Worm (Caenorhabditis elegans) whole organism, L4 larva: ENCODE data around the gene C56A3.4.
A peak's percentile ranks its signal among the peaks of the same experiment; 100 is the strongest.

Experiments
- F10B5.3 ChIP-seq: sonication (generic microtip); optimal IDR thresholded peaks from 2 replicates; lab custom pipeline; 2016; ENCODE audit warnings: mild to moderate bottlenecking, missing genetic modification characterization, missing compliant biosample characterization
- F44E2.7 ChIP-seq: fragments of 200-800 bp; sonication (Bioruptor generic); IDR thresholded peaks from 2 replicates; pipeline ENCODE4 v2.1.2; 2022; ENCODE audit warnings: missing genetic modification characterization, missing compliant biosample characterization
- F49E8.2 ChIP-seq: sonication (generic microtip); optimal IDR thresholded peaks from 2 replicates; lab custom pipeline; 2016; ENCODE audit warnings: missing compliant biosample characterization, mild to moderate bottlenecking, missing genetic modification characterization, borderline replicate concordance
- R02D3.7 ChIP-seq: fragments of 150-350 bp; sonication (generic microtip); optimal IDR thresholded peaks from 3 replicates; lab custom pipeline; 2014; ENCODE audit warnings: missing biosample characterization, missing genetic modification characterization
- T26A8.4 ChIP-seq: fragments of 200-800 bp; sonication (Bioruptor generic); IDR thresholded peaks from 2 replicates; pipeline ENCODE4 v1.3.6; 2022; ENCODE audit warnings: missing genetic modification characterization, missing compliant biosample characterization
- Y48G9A.11 ChIP-seq: fragments of 200-800 bp; sonication (Bioruptor generic); IDR thresholded peaks from 2 replicates; pipeline ENCODE4 v1.3.6; 2022; ENCODE audit warnings: missing genetic modification reagents, missing genetic modification characterization, missing compliant biosample characterization
- Y5F2A.4 ChIP-seq: fragments of 200-800 bp; sonication (Bioruptor generic); optimal IDR thresholded peaks from 2 replicates; lab custom pipeline; 2018; ENCODE audit warnings: mild to moderate bottlenecking, missing genetic modification characterization, missing compliant biosample characterization
- aha-1 ChIP-seq: fragments of 150-350 bp; peaks from one replicate; lab custom pipeline; 2014; ENCODE audit warnings: missing biosample characterization, missing genetic modification characterization
- aly-2 ChIP-seq: sonication (generic microtip); optimal IDR thresholded peaks from 2 replicates; lab custom pipeline; 2018; ENCODE audit warnings: missing biosample characterization, missing genetic modification characterization
- ama-1 ChIP-seq: fragments of 150-350 bp; optimal IDR thresholded peaks from 2 replicates; lab custom pipeline; 2014; ENCODE audit warnings: inconsistent platforms, mixed read lengths
- ceh-20 ChIP-seq: fragments of 200-800 bp; sonication (Bioruptor generic); IDR thresholded peaks from 2 replicates; pipeline ENCODE4 v1.3.6; 2022; ENCODE audit warnings: missing genetic modification reagents, missing genetic modification characterization, missing compliant biosample characterization
- ceh-44 ChIP-seq: fragments of 200-800 bp; sonication (Bioruptor generic); IDR thresholded peaks from 2 replicates; pipeline ENCODE4 v1.3.6; 2022; ENCODE audit warnings: missing genetic modification reagents, missing genetic modification characterization, missing compliant biosample characterization
- ceh-62 ChIP-seq: sonication (generic microtip); optimal IDR thresholded peaks from 2 replicates; lab custom pipeline; 2017; ENCODE audit warnings: missing biosample characterization, missing genetic modification characterization
- ces-1 ChIP-seq: fragments of 150-350 bp; sonication (generic microtip); optimal IDR thresholded peaks from 4 replicates; lab custom pipeline; 2014; ENCODE audit warnings: missing biosample characterization, missing genetic modification reagents, missing genetic modification characterization
- cey-2 ChIP-seq: sonication (generic microtip); optimal IDR thresholded peaks from 3 replicates; lab custom pipeline; 2017; ENCODE audit warnings: missing genetic modification characterization, mild to moderate bottlenecking, missing compliant biosample characterization, antibody characterized with exemption, borderline replicate concordance; ENCODE audit not compliant: insufficient read depth
- dmd-6 ChIP-seq: fragments of 200-800 bp; sonication (Bioruptor generic); IDR thresholded peaks from 2 replicates; pipeline ENCODE4 v1.3.6; 2022; ENCODE audit warnings: missing genetic modification reagents, missing genetic modification characterization, missing compliant biosample characterization
- dmd-8 ChIP-seq: fragments of 200-800 bp; sonication (Bioruptor generic); IDR thresholded peaks from 2 replicates; pipeline ENCODE4 v1.3.6; 2022; ENCODE audit warnings: missing genetic modification characterization, missing compliant biosample characterization
- dmd-9 ChIP-seq: fragments of 200-800 bp; sonication (Bioruptor generic); IDR thresholded peaks from 2 replicates; pipeline ENCODE4 v1.3.6; 2022; ENCODE audit warnings: missing genetic modification reagents, missing genetic modification characterization, missing compliant biosample characterization
- dpl-1 ChIP-seq: fragments of 150-350 bp; optimal IDR thresholded peaks from 2 replicates; lab custom pipeline; 2014; ENCODE audit warnings: missing biosample characterization, missing genetic modification reagents, missing genetic modification characterization
- dve-1 ChIP-seq: sonication (generic microtip); optimal IDR thresholded peaks from 2 replicates; lab custom pipeline; 2017; ENCODE audit warnings: antibody characterized with exemption, mild to moderate bottlenecking, missing genetic modification characterization, missing compliant biosample characterization; ENCODE audit not compliant: insufficient read depth
- egl-27 ChIP-seq: sonication (generic microtip); optimal IDR thresholded peaks from 3 replicates; lab custom pipeline; 2017; ENCODE audit warnings: missing biosample characterization, missing genetic modification reagents, missing genetic modification characterization
- lin-1 ChIP-seq: fragments of 200-800 bp; sonication (Bioruptor generic); IDR thresholded peaks from 2 replicates; pipeline ENCODE4 v1.3.6; 2022; ENCODE audit warnings: missing genetic modification reagents, missing genetic modification characterization, missing compliant biosample characterization
- lin-13 ChIP-seq: fragments of 150-350 bp; optimal IDR thresholded peaks from 2 replicates; lab custom pipeline; 2014; ENCODE audit warnings: missing biosample characterization, missing genetic modification reagents, missing genetic modification characterization
- lin-29 ChIP-seq: fragments of 200-800 bp; sonication (Bioruptor generic); IDR thresholded peaks from 2 replicates; pipeline ENCODE4 v1.3.6; 2022; ENCODE audit warnings: missing genetic modification reagents, missing genetic modification characterization, missing compliant biosample characterization
- lin-39 ChIP-seq: fragments of 150-350 bp; optimal IDR thresholded peaks from 2 replicates; lab custom pipeline; 2014; ENCODE audit warnings: missing biosample characterization, missing genetic modification reagents, missing genetic modification characterization
- lir-3 ChIP-seq: sonication (generic microtip); optimal IDR thresholded peaks from 2 replicates; lab custom pipeline; 2016; ENCODE audit warnings: mild to moderate bottlenecking, missing genetic modification characterization, missing compliant biosample characterization
- lsy-2 ChIP-seq, 2 experiments: fragments of 150-350 bp in 1 of 2; sonication (generic microtip) in 1 of 2; optimal IDR thresholded peaks; 2 replicates each; lab custom pipeline; 2014 to 2017; ENCODE audit warnings: missing biosample characterization in 2 of 2, missing genetic modification characterization in 2 of 2
- mes-2 ChIP-seq: sonication (generic microtip); optimal IDR thresholded peaks from 2 replicates; lab custom pipeline; 2016; ENCODE audit warnings: missing genotype, mild to moderate bottlenecking, missing genetic modification characterization, missing compliant biosample characterization; ENCODE audit not compliant: poor library complexity, severe bottlenecking
- mxl-2 ChIP-seq: fragments of 200-800 bp; sonication (Bioruptor generic); conservative IDR thresholded peaks from 2 replicates; pipeline ENCODE4 v1.3.6; 2022; ENCODE audit warnings: missing genetic modification reagents, missing genetic modification characterization, missing compliant biosample characterization
- mxl-3 ChIP-seq: fragments of 200-800 bp; sonication (Bioruptor generic); optimal IDR thresholded peaks from 2 replicates; lab custom pipeline; 2018; ENCODE audit warnings: mild to moderate bottlenecking, missing genetic modification characterization, missing compliant biosample characterization
- nhr-10 ChIP-seq: fragments of 150-350 bp; optimal IDR thresholded peaks from 2 replicates; lab custom pipeline; 2014; ENCODE audit warnings: missing biosample characterization, missing genetic modification characterization
- nhr-102 ChIP-seq: sonication (generic microtip); optimal IDR thresholded peaks from 2 replicates; lab custom pipeline; 2016; ENCODE audit warnings: mild to moderate bottlenecking, missing genetic modification characterization, moderate library complexity, missing compliant biosample characterization
- nhr-11 ChIP-seq: fragments of 150-350 bp; optimal IDR thresholded peaks from 2 replicates; lab custom pipeline; 2014; ENCODE audit warnings: missing biosample characterization, missing genetic modification characterization
- nhr-111 ChIP-seq: fragments of 200-800 bp; sonication (Bioruptor generic); optimal IDR thresholded peaks from 2 replicates; lab custom pipeline; 2018; ENCODE audit warnings: mild to moderate bottlenecking, missing genetic modification characterization, missing compliant biosample characterization
- nhr-237 ChIP-seq: sonication (generic microtip); optimal IDR thresholded peaks from 2 replicates; lab custom pipeline; 2017; ENCODE audit warnings: missing biosample characterization, missing genetic modification characterization
- nhr-41 ChIP-seq: fragments of 200-800 bp; sonication (Bioruptor generic); IDR thresholded peaks from 2 replicates; pipeline ENCODE4 v1.3.6; 2022; ENCODE audit warnings: missing genetic modification reagents, missing genetic modification characterization, missing compliant biosample characterization
- nhr-48 ChIP-seq: sonication (generic microtip); optimal IDR thresholded peaks from 2 replicates; lab custom pipeline; 2016; ENCODE audit warnings: mild to moderate bottlenecking, missing genetic modification characterization, missing compliant biosample characterization
- nhr-6 ChIP-seq: fragments of 150-350 bp; optimal IDR thresholded peaks from 2 replicates; lab custom pipeline; 2014; ENCODE audit warnings: missing biosample characterization, missing genetic modification characterization
- nhr-76 ChIP-seq: fragments of 150-350 bp; optimal IDR thresholded peaks from 2 replicates; lab custom pipeline; 2014; ENCODE audit warnings: missing biosample characterization, missing genetic modification characterization
- nhr-77 ChIP-seq: fragments of 150-350 bp; optimal IDR thresholded peaks from 2 replicates; lab custom pipeline; 2014; ENCODE audit warnings: missing biosample characterization, missing genetic modification characterization
- php-3 ChIP-seq: fragments of 200-800 bp; sonication (Bioruptor generic); IDR thresholded peaks from 2 replicates; pipeline ENCODE4 v1.3.6; 2022; ENCODE audit warnings: missing genetic modification reagents, missing genetic modification characterization, missing compliant biosample characterization
- rbr-2 ChIP-seq: sonication (generic microtip); optimal IDR thresholded peaks from 2 replicates; lab custom pipeline; 2016; ENCODE audit warnings: missing genotype, missing genetic modification characterization, missing compliant biosample characterization
- saeg-2 ChIP-seq: fragments of 200-800 bp; sonication (Bioruptor generic); IDR thresholded peaks from 2 replicates; pipeline ENCODE4 v1.3.6; 2022; ENCODE audit warnings: missing genetic modification reagents, missing genetic modification characterization, missing compliant biosample characterization
- sdz-12 ChIP-seq: fragments of 200-800 bp; sonication (Bioruptor generic); optimal IDR thresholded peaks from 2 replicates; lab custom pipeline; 2018; ENCODE audit warnings: mild to moderate bottlenecking, missing genetic modification characterization, missing compliant biosample characterization
- spr-1 ChIP-seq: sonication (generic microtip); optimal IDR thresholded peaks from 2 replicates; lab custom pipeline; 2016; ENCODE audit warnings: mild to moderate bottlenecking, missing genetic modification characterization, missing compliant biosample characterization
- spr-3 ChIP-seq: fragments of 200-800 bp; sonication (Bioruptor generic); optimal IDR thresholded peaks from 2 replicates; lab custom pipeline; 2018; ENCODE audit warnings: mild to moderate bottlenecking, missing genetic modification characterization, missing compliant biosample characterization
- tag-97 ChIP-seq: fragments of 200-800 bp; sonication (Bioruptor generic); IDR thresholded peaks from 2 replicates; pipeline ENCODE4 v1.3.6; 2022; ENCODE audit warnings: missing genetic modification characterization, missing compliant biosample characterization
- unc-130 ChIP-seq: sonication (generic microtip); optimal IDR thresholded peaks from 2 replicates; lab custom pipeline; 2016; ENCODE audit warnings: missing genetic modification reagents, missing genetic modification characterization, missing compliant biosample characterization
- unc-62 ChIP-seq, 3 experiments: fragments of 150-350 bp in 1 of 3; sonication (generic microtip); optimal IDR thresholded peaks in 2 of 3; peaks in 1 of 3; 1 replicate in 1 of 3; 2 replicates in 2 of 3; lab custom pipeline; 2014 to 2017; ENCODE audit warnings: missing biosample characterization in 3 of 3, missing genetic modification characterization in 3 of 3, missing genetic modification reagents in 3 of 3, missing genotype in 1 of 3
- zag-1 ChIP-seq: fragments of 150-350 bp; optimal IDR thresholded peaks from 2 replicates; lab custom pipeline; 2014; ENCODE audit warnings: missing biosample characterization, missing genetic modification characterization
- zip-2 ChIP-seq: fragments of 150-350 bp; optimal IDR thresholded peaks from 2 replicates; lab custom pipeline; 2014; ENCODE audit warnings: missing biosample characterization, missing genetic modification characterization

The C56A3.4 gene

DNA sequence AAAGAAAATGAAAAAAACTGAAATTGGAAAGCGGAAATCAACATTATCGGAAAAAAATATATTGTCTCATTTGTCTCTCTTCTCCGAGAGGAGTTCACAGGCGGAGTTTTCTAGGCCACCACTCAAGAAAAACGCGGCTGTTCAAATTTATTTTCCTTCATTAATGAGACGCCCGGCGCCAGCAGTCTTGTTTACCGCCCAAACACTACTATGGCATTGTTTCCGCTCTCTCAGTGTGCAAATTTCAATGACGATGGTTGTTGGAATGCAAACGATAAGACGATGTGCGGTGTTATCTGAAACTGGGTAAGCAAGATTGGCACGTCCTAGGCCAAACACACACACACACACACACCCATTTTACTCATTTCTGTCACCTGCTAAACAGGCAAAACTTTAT lies 5.2 kb upstream of the C56A3.4 start, which contains the start of gene cav-2 (continued):
- no peak for TF ChIP-seq php-3
- peak; percentile 54; the same call in 1 of the 2 replicates for TF ChIP-seq T26A8.4 (GFP tag; lab: Robert Waterston, UW)
- TF ChIP-seq spr-3 (GFP tag; lab: Kevin White, UChicago) = peak; percentile 54
- TF ChIP-seq mxl-2 (GFP tag; lab: Robert Waterston, UW) = no peak
- TF ChIP-seq lsy-2 (tag; optimal IDR thresholded peaks at IDR 0.05; lab: Kevin White, UChicago) = peak in 1 of 2 experiments; percentile 82
- TF ChIP-seq dmd-8 = no peak
- TF ChIP-seq sdz-12 (GFP tag; lab: Kevin White, UChicago) = no peak
- no peak for TF ChIP-seq nhr-10 (tag; lab: Kevin White, UChicago)
- TF ChIP-seq nhr-6 (tag; lab: Kevin White, UChicago) = peak; percentile 89
- no peak for TF ChIP-seq tag-97 (GFP tag; lab: Robert Waterston, UW)
- TF ChIP-seq nhr-11 = no peak
- TF ChIP-seq lin-13 (GFP tag; lab: Kevin White, UChicago) = no peak
- no peak for TF ChIP-seq aly-2
- TF ChIP-seq lin-39 (tag; lab: Kevin White, UChicago) = no peak
- 0 out of 2 replicates have a peak, but pooled peaks have one; percentile 36 for TF ChIP-seq saeg-2 (GFP tag; lab: Robert Waterston, UW)
- no peak for TF ChIP-seq zip-2 (tag; lab: Kevin White, UChicago)
- TF ChIP-seq nhr-76 = no peak
- peak; percentile 40 for TF ChIP-seq nhr-77
- no peak for TF ChIP-seq nhr-111 (GFP tag; lab: Kevin White, UChicago)
- TF ChIP-seq unc-62 (GFP tag; optimal IDR thresholded peaks at IDR 0.05 in 1 of 2; lab: Kevin White, UChicago) = no peak
- no peak for TF ChIP-seq unc-62 (tag; optimal IDR thresholded peaks at IDR 0.05; lab: Kevin White, UChicago)
- no peak for TF ChIP-seq ceh-62 (tag; lab: Kevin White, UChicago)
- TF ChIP-seq dve-1 (tag; lab: Kevin White, UChicago) = peak; percentile 79
- TF ChIP-seq R02D3.7 (tag; lab: Kevin White, UChicago) = no peak
- 0 out of 2 replicates have a peak, but pooled peaks have one; percentile 37 for TF ChIP-seq ceh-20 (GFP tag; lab: Robert Waterston, UW)
- TF ChIP-seq lin-1 (GFP tag; lab: Robert Waterston, UW) = peak; percentile 81
- TF ChIP-seq mxl-3 (GFP tag; lab: Kevin White, UChicago) = peak; percentile 21
- TF ChIP-seq rbr-2 (tag; lab: Kevin White, UChicago) = peak; percentile 61
- peak; percentile 72 for TF ChIP-seq Y48G9A.11 (GFP tag; lab: Robert Waterston, UW)
- TF ChIP-seq lir-3 (tag; lab: Kevin White, UChicago) = no peak
- no peak for TF ChIP-seq lin-29 (GFP tag; lab: Robert Waterston, UW)
- peak; percentile 63 for TF ChIP-seq nhr-102 (tag; lab: Kevin White, UChicago)
- TF ChIP-seq spr-1 (tag; lab: Kevin White, UChicago) = no peak
- TF ChIP-seq ces-1 (GFP tag; lab: Kevin White, UChicago) = no peak
- TF ChIP-seq dpl-1 = peak; percentile 97
- peak; percentile 97 for TF ChIP-seq unc-130
- TF ChIP-seq F44E2.7 (GFP tag; lab: Robert Waterston, UW) = no peak
- TF ChIP-seq egl-27 (tag; lab: Kevin White, UChicago) = no peak
- no peak for TF ChIP-seq nhr-237 (tag; lab: Kevin White, UChicago)
- peak; percentile 98 for TF ChIP-seq aha-1 (tag; lab: Kevin White, UChicago)
- 0 out of 2 replicates have a peak, but pooled peaks have one; percentile 46 for TF ChIP-seq ceh-44 (GFP tag; lab: Robert Waterston, UW)
- TF ChIP-seq F10B5.3 (tag; lab: Kevin White, UChicago) = no peak
- no peak for TF ChIP-seq F49E8.2
- TF ChIP-seq nhr-48 = peak; percentile 63
- no peak for TF ChIP-seq ama-1 (lab: Kevin White, UChicago)
- TF ChIP-seq dmd-6 (GFP tag; lab: Robert Waterston, UW) = peak; percentile 86
- TF ChIP-seq Y5F2A.4 (GFP tag; lab: Kevin White, UChicago) = no peak
- TF ChIP-seq nhr-41 (GFP tag; lab: Robert Waterston, UW) = peak; percentile 11; the same call in 1 of the 2 replicates
- TF ChIP-seq zag-1 = no peak
- TF ChIP-seq mes-2 (tag; lab: Kevin White, UChicago) = peak; percentile 99
- TF ChIP-seq dmd-9 (GFP tag; lab: Robert Waterston, UW) = peak; percentile 86; the same call in 1 of the 2 replicates
- no peak for TF ChIP-seq cey-2 (tag; lab: Kevin White, UChicago)
